Worm (Caenorhabditis elegans) whole organism, L4/young adult: ENCODE data around the gene T21D12.14.

ENCODE experiments used
- dao-5 ChIP-seq: sonication (generic microtip); optimal IDR thresholded peaks from 2 replicates; lab custom pipeline; 2016; ENCODE audit warnings: missing genotype, missing genetic modification characterization, moderate library complexity, missing compliant biosample characterization
- him-1 ChIP-seq: sonication (generic microtip); optimal IDR thresholded peaks from 2 replicates; lab custom pipeline; 2016; ENCODE audit warnings: missing genotype, missing genetic modification reagents, missing genetic modification characterization, missing compliant biosample characterization

ce11 chrIV:282008-282407 is 5.9 kb downstream of the T21D12.14 start:
- TF ChIP-seq dao-5 (tag; lab: Kevin White, UChicago), result no peak
- TF ChIP-seq him-1, result no peak
